Worm (Caenorhabditis elegans): ENCODE measurements around the gene mrpl-35.

Gene mrpl-35

ce11 chrIII:3480950-3481349 is 29.1 kb upstream of the mrpl-35 start:
- TF ChIP-seq him-1 (tag; optimal IDR thresholded peaks at IDR 0.05) = no peak
- TF ChIP-seq dao-5 (tag; optimal IDR thresholded peaks at IDR 0.05) = no peak
- no peak for TF ChIP-seq W03F9.2 (tag; optimal IDR thresholded peaks at IDR 0.05)

ce11 chrIII:3482291-3482690 is 27.7 kb upstream of the mrpl-35 start, which contains the start of gene C34C12.6:
TSS of gene C34C12.6 (plus strand) at chrIII:3482591.
- TF ChIP-seq him-1 (tag; optimal IDR thresholded peaks at IDR 0.05) (no peak), W03F9.2 (tag; optimal IDR thresholded peaks at IDR 0.05) (no peak), dao-5 (tag; optimal IDR thresholded peaks at IDR 0.05) (no peak)

DNA sequence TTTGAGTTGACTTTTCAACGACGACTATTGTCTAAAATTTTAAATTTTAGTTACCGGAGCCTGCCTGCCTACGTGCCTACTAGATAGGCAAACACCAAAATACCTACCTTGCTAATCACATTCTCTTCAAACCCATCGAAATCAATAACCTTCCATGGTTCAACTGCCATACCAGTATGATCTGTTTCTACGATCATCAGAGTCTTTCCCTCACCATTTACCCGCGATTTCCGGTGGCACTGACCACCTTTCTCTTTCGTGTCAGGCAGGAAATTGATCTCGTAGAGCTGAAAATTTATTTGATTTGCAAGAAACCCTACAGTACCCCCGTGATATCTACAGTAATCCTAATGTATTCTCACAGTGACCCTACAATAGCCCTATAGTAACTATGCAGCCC is 25.0 kb upstream of the mrpl-35 start:
- TF ChIP-seq him-1 (tag; optimal IDR thresholded peaks at IDR 0.05) (no peak), dao-5 (tag; optimal IDR thresholded peaks at IDR 0.05) (no peak), W03F9.2 (tag; optimal IDR thresholded peaks at IDR 0.05) (no peak)

- no peak for TF ChIP-seq him-1 (tag; optimal IDR thresholded peaks at IDR 0.05)
- TF ChIP-seq dao-5 (tag; optimal IDR thresholded peaks at IDR 0.05) = no peak
- no peak for TF ChIP-seq W03F9.2 (tag; optimal IDR thresholded peaks at IDR 0.05)
Measured at ce11 chrIII:3486055-3486454, 24.0 kb upstream of the mrpl-35 start.

DNA sequence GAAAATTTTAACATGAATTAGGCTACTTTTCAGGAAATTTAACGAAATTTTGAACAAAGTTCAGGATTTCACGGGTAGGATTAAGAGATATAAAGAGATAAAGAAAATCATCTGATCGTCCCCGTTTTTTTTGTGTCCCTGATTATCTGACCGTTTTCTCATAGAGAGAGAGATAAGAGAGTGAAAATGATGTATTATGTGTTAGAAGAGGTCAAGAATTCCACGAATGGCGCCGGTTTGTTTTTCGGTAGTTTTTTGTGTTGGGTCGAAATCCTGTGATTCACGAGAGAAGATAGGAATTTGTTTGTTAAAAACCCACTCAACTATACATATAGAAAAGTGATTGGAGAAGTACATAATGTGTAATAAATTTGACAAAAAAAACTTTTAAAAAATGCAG is 22.9 kb upstream of the mrpl-35 start:
- no peak for TF ChIP-seq W03F9.2 (tag; optimal IDR thresholded peaks at IDR 0.05)
- no peak for TF ChIP-seq dao-5 (tag; optimal IDR thresholded peaks at IDR 0.05)
- no peak for TF ChIP-seq him-1 (tag; optimal IDR thresholded peaks at IDR 0.05)

DNA sequence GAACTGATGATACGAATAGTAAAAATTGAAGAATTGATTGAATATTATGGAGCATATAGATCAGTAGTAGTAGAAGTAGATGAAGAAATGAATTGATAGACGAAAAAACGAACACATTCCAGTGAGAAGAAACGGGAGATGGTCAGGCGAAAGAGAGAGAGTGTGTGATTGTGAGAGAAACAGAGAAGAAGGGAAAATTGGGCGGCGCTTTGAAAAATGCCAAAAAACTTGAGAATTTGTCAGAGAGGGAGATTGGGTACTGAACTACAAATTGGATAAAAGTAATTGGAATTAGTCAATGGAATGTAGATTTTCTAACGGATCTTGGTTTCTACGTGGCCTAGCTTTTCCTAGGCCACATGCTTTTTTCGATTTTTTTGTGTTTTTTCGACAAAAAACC is 21.8 kb upstream of the mrpl-35 start, which contains the start of gene C34C12.7:
Gene C34C12.7, minus strand, starts transcription at position 118 of the 400 bp plus-strand sequence.
- TF ChIP-seq W03F9.2 (tag; optimal IDR thresholded peaks at IDR 0.05) = no peak
- TF ChIP-seq dao-5 (tag; optimal IDR thresholded peaks at IDR 0.05) = no peak
- TF ChIP-seq him-1 (tag; optimal IDR thresholded peaks at IDR 0.05) = no peak

ce11 chrIII:3493138-3493537 is 16.9 kb upstream of the mrpl-35 start, which contains the start of gene gly-14:
TSS of gene gly-14 (minus strand) at chrIII:3493238.
- TF ChIP-seq W03F9.2 (tag; optimal IDR thresholded peaks at IDR 0.05) (no peak), dao-5 (tag; optimal IDR thresholded peaks at IDR 0.05) (no peak), him-1 (tag; optimal IDR thresholded peaks at IDR 0.05) (no peak)

DNA sequence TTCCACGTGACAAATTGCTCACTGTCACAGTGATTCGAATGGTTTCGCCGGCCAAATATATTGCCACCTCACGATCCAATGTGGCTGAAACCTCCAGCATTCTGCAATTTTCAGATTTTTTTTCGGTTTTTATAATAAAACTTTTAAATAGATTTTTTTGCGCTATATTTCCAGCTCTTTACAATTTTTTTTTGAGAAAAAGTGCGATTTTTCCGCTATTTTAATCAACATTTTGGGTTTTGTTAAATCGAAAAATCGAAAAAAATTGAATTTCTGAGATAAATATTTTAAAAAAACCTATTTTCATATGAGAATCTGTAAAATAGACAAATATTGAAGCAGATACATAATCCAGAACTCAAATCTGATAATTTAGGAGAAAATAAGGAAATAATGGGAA is 11.1 kb upstream of the mrpl-35 start, which contains the start of gene M01F1.9:
Gene M01F1.9, minus strand, starts transcription at position 101 of the 400 bp plus-strand sequence.
- no peak for TF ChIP-seq him-1 (tag; optimal IDR thresholded peaks at IDR 0.05)
- no peak for TF ChIP-seq W03F9.2 (tag; optimal IDR thresholded peaks at IDR 0.05)
- TF ChIP-seq dao-5 (tag; optimal IDR thresholded peaks at IDR 0.05) = no peak

- TF ChIP-seq him-1 (tag; optimal IDR thresholded peaks at IDR 0.05) (no peak), dao-5 (tag; optimal IDR thresholded peaks at IDR 0.05) (no peak), W03F9.2 (tag; optimal IDR thresholded peaks at IDR 0.05) (no peak)
Measured at ce11 chrIII:3499850-3500249, 10.2 kb upstream of the mrpl-35 start.

DNA sequence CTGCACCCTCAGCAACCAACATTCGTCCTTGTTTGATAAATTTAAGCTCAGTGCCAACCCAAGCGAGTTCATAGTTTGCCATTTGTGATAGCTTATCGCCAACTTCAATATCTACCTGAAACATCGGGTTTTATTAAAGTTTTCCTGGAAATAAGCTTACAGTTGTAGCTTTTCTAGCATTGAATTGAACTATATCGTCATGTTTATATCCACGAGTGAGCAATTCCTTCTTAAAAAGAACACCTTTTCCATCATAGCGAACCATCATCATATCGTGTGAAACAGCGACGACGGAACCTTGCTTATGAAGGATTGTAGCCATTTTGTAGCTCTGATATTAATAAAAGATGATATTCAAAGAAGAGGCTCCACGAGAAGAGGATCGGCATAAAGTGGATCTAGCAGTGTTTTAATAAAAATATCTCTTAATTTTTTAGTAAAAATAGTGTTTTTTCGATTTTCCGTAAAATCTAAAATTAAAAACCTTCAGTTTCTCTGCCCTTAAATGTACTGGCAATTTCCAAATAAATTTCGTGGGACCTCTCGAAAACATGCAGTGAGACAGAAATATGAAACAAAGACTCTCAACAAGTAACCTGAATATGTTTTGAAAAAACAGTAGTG is 7.7 kb upstream of the mrpl-35 start, which contains the start of gene M01F1.8:
Gene M01F1.8, minus strand, starts transcription at position 335 of the 624 bp plus-strand sequence.
- TF ChIP-seq W03F9.2 (tag; optimal IDR thresholded peaks at IDR 0.05) (no peak), dao-5 (tag; optimal IDR thresholded peaks at IDR 0.05) (no peak), him-1 (tag; optimal IDR thresholded peaks at IDR 0.05) (no peak)

DNA sequence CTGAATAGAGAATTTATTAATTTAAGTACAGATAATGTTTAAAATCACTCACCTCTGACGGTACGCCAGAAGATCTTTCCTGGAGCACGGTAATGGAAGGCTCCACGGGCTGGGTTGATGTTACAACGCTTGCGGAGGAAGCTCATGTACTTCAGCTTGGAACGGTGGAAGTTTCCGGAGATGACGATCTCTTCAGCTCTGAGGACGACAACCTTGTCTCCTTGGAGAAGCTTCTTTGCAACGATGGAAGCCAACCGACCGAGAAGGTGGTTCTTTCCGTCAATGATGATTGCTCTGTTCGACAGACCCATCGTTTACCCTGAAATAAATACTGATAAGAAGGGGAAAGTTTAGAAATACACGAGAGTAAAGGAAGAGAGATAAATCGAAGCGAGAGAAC is 6.8 kb upstream of the mrpl-35 start, which contains the start of gene rpl-16:
Gene rpl-16, minus strand, starts transcription at position 319 of the 400 bp plus-strand sequence.
- TF ChIP-seq him-1 (tag; optimal IDR thresholded peaks at IDR 0.05) = no peak
- TF ChIP-seq W03F9.2 (tag; optimal IDR thresholded peaks at IDR 0.05) = no peak
- no peak for TF ChIP-seq dao-5 (tag; optimal IDR thresholded peaks at IDR 0.05)

- TF ChIP-seq him-1 (tag; optimal IDR thresholded peaks at IDR 0.05) (no peak), dao-5 (tag; optimal IDR thresholded peaks at IDR 0.05) (no peak), W03F9.2 (tag; optimal IDR thresholded peaks at IDR 0.05) (no peak)
Measured at ce11 chrIII:3504239-3504638, 5.8 kb upstream of the mrpl-35 start.

DNA sequence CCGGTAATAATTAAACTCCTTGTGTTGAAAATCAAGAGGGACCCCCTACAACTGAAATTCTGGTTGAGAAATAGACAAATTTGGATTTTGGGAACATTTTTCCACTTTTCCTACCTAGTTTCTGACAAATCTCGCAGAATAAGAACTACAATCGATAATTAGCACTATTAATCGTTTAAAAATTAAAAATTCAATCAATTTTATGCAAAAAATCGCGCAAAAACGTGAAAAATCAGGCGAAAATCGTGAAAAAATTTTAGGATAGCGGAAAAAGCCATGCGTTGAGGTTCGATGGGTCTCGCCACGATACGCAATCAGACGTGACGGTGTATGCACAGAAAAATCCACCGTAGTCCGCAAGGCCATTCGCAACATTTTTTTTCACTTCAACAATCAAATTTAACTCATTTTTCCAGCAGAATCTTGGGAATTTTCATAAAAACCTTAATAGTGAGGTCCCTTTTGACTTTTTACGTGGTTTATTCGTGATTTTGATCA is 4.9 kb upstream of the mrpl-35 start, which contains the start of gene lias-1:
Gene lias-1, minus strand, starts transcription at position 51 of the 498 bp plus-strand sequence.
- TF ChIP-seq him-1 (tag; optimal IDR thresholded peaks at IDR 0.05) (peak; percentile 19), W03F9.2 (tag; optimal IDR thresholded peaks at IDR 0.05) (peak; percentile 94), dao-5 (tag; optimal IDR thresholded peaks at IDR 0.05) (no peak)

DNA sequence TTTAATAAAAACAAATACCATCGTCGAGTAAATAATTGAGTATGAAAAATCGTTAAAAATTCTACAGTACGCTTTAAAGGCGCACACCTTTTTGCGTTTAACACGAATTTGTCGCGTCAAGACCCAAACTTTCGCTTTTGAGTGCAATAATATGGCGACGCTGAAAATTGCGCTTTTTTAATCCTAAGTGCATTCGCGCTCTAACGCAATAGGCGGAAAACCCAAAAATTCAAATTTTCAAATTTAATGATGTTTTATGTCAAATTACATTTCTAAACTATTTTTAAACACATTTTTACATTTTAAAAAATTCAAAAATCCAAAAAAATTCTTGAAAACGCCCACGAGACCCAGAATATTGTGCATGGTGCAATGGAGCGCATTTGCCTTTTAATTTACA is 1.8 kb downstream of the mrpl-35 start:
- TF ChIP-seq W03F9.2 (tag; optimal IDR thresholded peaks at IDR 0.05) (no peak), dao-5 (tag; optimal IDR thresholded peaks at IDR 0.05) (no peak), him-1 (tag; optimal IDR thresholded peaks at IDR 0.05) (no peak)

All from whole organism, L4/young adult.